Worm (Caenorhabditis elegans) whole organism, L2 larva: ENCODE data around the gene mec-4.
"Not testable (repeated sequence)": the region's sequence is repeated elsewhere in the genome, so short reads cannot be mapped to it uniquely, and the experiment has no call there.

ENCODE experiments used
- ama-1 ChIP-seq: fragments of 150-350 bp; optimal IDR thresholded peaks from 2 replicates; lab custom pipeline; 2018; ENCODE audit warnings: inconsistent platforms
- crh-2 ChIP-seq: sonication (generic microtip); optimal IDR thresholded peaks from 2 replicates; lab custom pipeline; 2017; ENCODE audit warnings: missing biosample characterization, missing genetic modification characterization
- elt-1 ChIP-seq: fragments of 150-350 bp; optimal IDR thresholded peaks from 2 replicates; lab custom pipeline; 2014; ENCODE audit warnings: missing biosample characterization, missing genetic modification characterization
- elt-3 ChIP-seq: sonication (generic microtip); optimal IDR thresholded peaks from 2 replicates; lab custom pipeline; 2017; ENCODE audit warnings: missing biosample characterization, missing genetic modification characterization
- fos-1 ChIP-seq: fragments of 150-350 bp; optimal IDR thresholded peaks from 2 replicates; lab custom pipeline; 2014; ENCODE audit warnings: missing biosample characterization, missing genetic modification characterization
- lin-11 ChIP-seq: fragments of 150-350 bp; sonication (generic microtip); optimal IDR thresholded peaks from 2 replicates; lab custom pipeline; 2014; ENCODE audit warnings: missing biosample characterization, missing genetic modification characterization, inconsistent platforms, mixed read lengths
- lin-13 ChIP-seq: fragments of 150-350 bp; optimal IDR thresholded peaks from 2 replicates; lab custom pipeline; 2014; ENCODE audit warnings: missing biosample characterization, missing genetic modification reagents, missing genetic modification characterization
- lin-39 ChIP-seq: fragments of 150-350 bp; optimal IDR thresholded peaks from 2 replicates; lab custom pipeline; 2014; ENCODE audit warnings: missing biosample characterization, missing genetic modification reagents, missing genetic modification characterization
- nhr-12 ChIP-seq: fragments of 150-350 bp; optimal IDR thresholded peaks from 2 replicates; lab custom pipeline; 2014; ENCODE audit warnings: missing biosample characterization, missing genetic modification characterization
- nhr-23 ChIP-seq: fragments of 150-350 bp; optimal IDR thresholded peaks from 2 replicates; lab custom pipeline; 2014; ENCODE audit warnings: missing biosample characterization, missing genetic modification reagents, missing genetic modification characterization
- nhr-77 ChIP-seq: fragments of 150-350 bp; optimal IDR thresholded peaks from 2 replicates; lab custom pipeline; 2014; ENCODE audit warnings: missing biosample characterization, missing genetic modification characterization
- skn-1 ChIP-seq: sonication (generic microtip); optimal IDR thresholded peaks from 2 replicates; lab custom pipeline; 2017; ENCODE audit warnings: missing biosample characterization, missing genetic modification characterization

DNA sequence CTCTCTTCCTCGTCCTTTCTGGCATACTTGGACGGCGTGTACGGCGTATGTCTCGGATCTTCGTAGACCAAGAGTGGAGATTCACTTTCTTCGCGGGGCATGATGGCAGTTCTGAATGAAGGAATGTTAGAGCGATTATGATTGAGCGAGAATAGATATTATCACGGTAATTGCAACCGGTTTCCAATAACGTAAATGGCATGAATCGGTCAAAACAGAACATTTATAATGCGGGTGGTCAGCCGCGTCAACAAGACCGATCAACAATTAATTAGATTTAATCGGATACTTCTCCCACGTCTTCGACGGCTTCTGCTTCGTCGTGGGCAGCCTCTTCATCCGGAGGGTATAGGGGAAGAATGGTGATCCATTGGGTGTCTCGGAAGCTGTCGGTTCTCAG, 27.8 kb upstream of the mec-4 start, which contains the start of gene F41G4.13:
- TF ChIP-seq skn-1; lin-13; elt-1 (tag; lab: Kevin White, UChicago); nhr-77 (tag; lab: Kevin White, UChicago); lin-11 (tag; lab: Kevin White, UChicago); crh-2 (tag; lab: Kevin White, UChicago); ama-1 (lab: Kevin White, UChicago); fos-1 (tag; lab: Kevin White, UChicago); lin-39 (tag; lab: Kevin White, UChicago); nhr-23; elt-3 (tag; lab: Kevin White, UChicago); nhr-12: not testable (repeated sequence)
